Worm (Caenorhabditis elegans) whole organism, L4/young adult: ENCODE results near the gene spp-1.

ENCODE experiments used
- dao-5 ChIP-seq: sonication (generic microtip); optimal IDR thresholded peaks from 2 replicates; lab custom pipeline; 2016; ENCODE audit warnings: missing genotype, missing genetic modification characterization, moderate library complexity, missing compliant biosample characterization
- him-1 ChIP-seq: sonication (generic microtip); optimal IDR thresholded peaks from 2 replicates; lab custom pipeline; 2016; ENCODE audit warnings: missing genotype, missing genetic modification reagents, missing genetic modification characterization, missing compliant biosample characterization

ce11 chrIII:10389608-10390007 is 34.1 kb upstream of the spp-1 start:
- no peak for TF ChIP-seq him-1 (tag; lab: Kevin White, UChicago)
- no peak for TF ChIP-seq dao-5 (tag; lab: Kevin White, UChicago)
